Fruit fly (Drosophila melanogaster): ENCODE measurements around the gene fh.

fh gene

DNA sequence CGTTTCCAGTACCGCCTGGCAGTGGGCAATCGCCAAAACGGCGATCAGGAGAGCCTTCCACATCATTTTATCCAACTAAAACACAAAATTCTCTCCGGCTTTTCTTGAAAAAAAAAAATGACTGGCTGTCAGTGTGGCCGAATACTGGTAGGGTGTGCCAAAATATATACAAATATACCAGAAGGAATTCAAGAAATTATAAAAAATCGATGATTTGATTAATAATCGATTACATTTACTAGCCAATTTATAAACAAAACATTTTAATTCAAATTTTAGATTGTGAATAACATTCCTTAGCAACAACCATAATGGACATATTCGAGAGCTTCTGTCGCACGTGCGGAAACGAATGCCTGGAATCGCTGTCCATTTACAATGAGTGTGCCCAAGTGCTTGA is 9.5 kb upstream of the fh start, which contains the start of the genes Ost48 and Dlip1:
Ost48 (minus strand) TSS at position 150 of the 400 bp plus-strand sequence.
Dlip1 (plus strand) TSS at position 257 of the 400 bp plus-strand sequence.
- TF ChIP-seq D19B (GFP tag; optimal IDR thresholded peaks at IDR 0.05), result no peak
- no peak for TF ChIP-seq CG2129 (GFP tag; IDR thresholded peaks at IDR 0.05; ENCODE audit: partially characterized antibody)
- no peak for TF ChIP-seq vfl (GFP tag; optimal IDR thresholded peaks at IDR 0.05)
- no peak for TF ChIP-seq CG16815 (GFP tag; optimal IDR thresholded peaks at IDR 0.05)
- no peak for TF ChIP-seq btn (GFP tag; optimal IDR thresholded peaks at IDR 0.05)
- no peak for TF ChIP-seq Fer2 (tag; optimal IDR thresholded peaks at IDR 0.05)
- no peak for TF ChIP-seq CG16813 (GFP tag; IDR thresholded peaks at IDR 0.05; ENCODE audit: partially characterized antibody)
- TF ChIP-seq CG15601 (tag; optimal IDR thresholded peaks at IDR 0.05), result no peak
- TF ChIP-seq CG9609 (GFP tag; optimal IDR thresholded peaks at IDR 0.05), result no peak
- no peak for TF ChIP-seq Optix (GFP tag; IDR thresholded peaks at IDR 0.05)
- TF ChIP-seq CG18262 (tag; optimal IDR thresholded peaks at IDR 0.05), result no peak
- no peak for TF ChIP-seq kay (GFP tag; optimal IDR thresholded peaks at IDR 0.05)
- no peak for TF ChIP-seq Awh (GFP tag; IDR thresholded peaks at IDR 0.05)
- peak; percentile 43 for TF ChIP-seq pzg (GFP tag; optimal IDR thresholded peaks at IDR 0.05)
- TF ChIP-seq nmo (GFP tag; optimal IDR thresholded peaks at IDR 0.05), result no peak
- peak; percentile 64 for TF ChIP-seq gfzf (GFP tag; optimal IDR thresholded peaks at IDR 0.05)
- TF ChIP-seq zen (tag; optimal IDR thresholded peaks at IDR 0.05), result no peak
- TF ChIP-seq CG18011 (GFP tag; optimal IDR thresholded peaks at IDR 0.05), result no peak
- no peak for TF ChIP-seq jumu (GFP tag; optimal IDR thresholded peaks at IDR 0.05)
- TF ChIP-seq CG10654 (GFP tag; optimal IDR thresholded peaks at IDR 0.05), result no peak
- no peak for TF ChIP-seq HLH3B (GFP tag; IDR thresholded peaks at IDR 0.05)
- TF ChIP-seq CG11723 (GFP tag; optimal IDR thresholded peaks at IDR 0.05), result no peak
- no peak for TF ChIP-seq Side (GFP tag; optimal IDR thresholded peaks at IDR 0.05)
- peak; percentile 40 for TF ChIP-seq Sry-δ (GFP tag; optimal IDR thresholded peaks at IDR 0.05)
- no peak for TF ChIP-seq otp (GFP tag; IDR thresholded peaks at IDR 0.05)
- TF ChIP-seq D19A (tag; optimal IDR thresholded peaks at IDR 0.05), result no peak
- no peak for TF ChIP-seq Eip74EF (GFP tag; optimal IDR thresholded peaks at IDR 0.05)
- no peak for TF ChIP-seq pnt (GFP tag; optimal IDR thresholded peaks at IDR 0.05)
- no peak for TF ChIP-seq CG31388 (GFP tag; optimal IDR thresholded peaks at IDR 0.05)
- peak; percentile 12 for TF ChIP-seq CG14710 (tag; optimal IDR thresholded peaks at IDR 0.05)
- no peak for TF ChIP-seq CG3163 (GFP tag; optimal IDR thresholded peaks at IDR 0.05)
- TF ChIP-seq Xbp1 (GFP tag; optimal IDR thresholded peaks at IDR 0.05), result peak; percentile 28
- no peak for TF ChIP-seq pho (GFP tag; optimal IDR thresholded peaks at IDR 0.05)
- TF ChIP-seq BtbVII (GFP tag; optimal IDR thresholded peaks at IDR 0.05), result no peak
- TF ChIP-seq ab (GFP tag; optimal IDR thresholded peaks at IDR 0.05), result no peak
- TF ChIP-seq CG33557 (GFP tag; optimal IDR thresholded peaks at IDR 0.05), result no peak
- no peak for TF ChIP-seq Ssrp (tag; optimal IDR thresholded peaks at IDR 0.05)
- no peak for TF ChIP-seq Hr39 (optimal IDR thresholded peaks at IDR 0.05)
- TF ChIP-seq CG17568 (GFP tag; optimal IDR thresholded peaks at IDR 0.05), result peak; percentile 49
- no peak for TF ChIP-seq Abd-B (GFP tag; optimal IDR thresholded peaks at IDR 0.05)
- peak; percentile 61; the same call in 1 of the 2 replicates for TF ChIP-seq CG13287 (GFP tag; IDR thresholded peaks at IDR 0.05; ENCODE audit: partially characterized antibody)
- TF ChIP-seq CG13424 (tag; optimal IDR thresholded peaks at IDR 0.05), result no peak
- TF ChIP-seq sug (tag; optimal IDR thresholded peaks at IDR 0.05), result no peak
- TF ChIP-seq CG6765 (GFP tag; optimal IDR thresholded peaks at IDR 0.05), result no peak
- TF ChIP-seq Opbp (GFP tag; IDR thresholded peaks at IDR 0.05; ENCODE audit: partially characterized antibody), result no peak
- peak; percentile 62; the same call in 2 of the 3 replicates for TF ChIP-seq CG11560 (tag; IDR thresholded peaks at IDR 0.05)
- TF ChIP-seq H15 (GFP tag; IDR thresholded peaks at IDR 0.05), result no peak
- no peak for TF ChIP-seq pros (GFP tag; optimal IDR thresholded peaks at IDR 0.05)
- no peak for TF ChIP-seq zen2 (GFP tag; IDR thresholded peaks at IDR 0.05; ENCODE audit: partially characterized antibody)
- no peak for TF ChIP-seq Dip3 (GFP tag; optimal IDR thresholded peaks at IDR 0.05)
- TF ChIP-seq run (tag; optimal IDR thresholded peaks at IDR 0.05), result no peak
